Fruit fly (Drosophila melanogaster) whole organism, embryonic: ENCODE data around the gene CG8119.

Source experiments
- Bdp1 ChIP-seq: fragments of 200-800 bp; sonication (Bioruptor generic); optimal IDR thresholded peaks from 3 replicates; lab custom pipeline; 2016; ENCODE audit warnings: missing biosample characterization, missing genetic modification characterization
- Eip74EF ChIP-seq, 2 experiments: fragments of 200-800 bp in 1 of 2; fragments of >200 bp in 1 of 2; sonication (Bioruptor generic) in 1 of 2; optimal IDR thresholded peaks; 2 replicates each; lab custom pipeline; 2017 to 2019; ENCODE audit warnings: missing biosample characterization in 2 of 2, missing genetic modification characterization in 2 of 2, mild to moderate bottlenecking in 1 of 2, moderate library complexity in 1 of 2

DNA sequence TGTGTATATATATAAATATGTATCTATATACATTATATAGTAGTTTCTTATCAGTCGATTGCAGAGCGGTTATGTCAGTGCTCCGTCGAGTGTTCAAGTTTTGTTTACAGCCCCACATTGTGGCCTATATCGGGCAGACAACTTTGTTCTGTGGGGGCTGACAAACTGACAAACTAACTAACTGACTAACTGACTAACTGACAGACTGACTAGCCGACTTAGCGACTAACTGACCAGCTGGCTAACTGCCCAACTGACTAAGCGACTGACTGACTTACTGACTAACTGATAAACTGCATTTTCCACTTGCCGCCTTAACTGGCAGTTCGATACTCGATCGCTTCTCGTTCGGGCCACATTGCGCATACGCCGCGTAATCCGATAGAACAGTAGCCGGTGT lies 32.4 kb upstream of the CG8119 start:
- TF ChIP-seq Eip74EF (GFP tag; optimal IDR thresholded peaks at IDR 0.05; lab: Kevin White, UChicago) (no peak), Bdp1 (GFP tag; lab: Kevin White, UChicago) (no peak)
